Fruit fly (Drosophila melanogaster) whole organism, embryonic: ENCODE measurements around the gene UbcE2H.
A peak's percentile ranks its signal among the peaks of the same experiment; 100 is the strongest.

Experiments
- CG10431 ChIP-seq: fragments of 200-800 bp; sonication (Bioruptor generic); optimal IDR thresholded peaks from 3 replicates; lab custom pipeline; 2018; ENCODE audit warnings: missing biosample characterization, mild to moderate bottlenecking, missing genetic modification characterization
- CG14965 ChIP-seq: fragments of 200-800 bp; sonication (Bioruptor generic); optimal IDR thresholded peaks from 2 replicates; lab custom pipeline; 2016; ENCODE audit warnings: missing biosample characterization, missing genetic modification characterization, borderline replicate concordance
- CG1529 ChIP-seq: fragments of 200-800 bp; sonication (Bioruptor generic); optimal IDR thresholded peaks from 3 replicates; lab custom pipeline; 2018; ENCODE audit warnings: missing biosample characterization, missing genetic modification characterization
- CG1647 ChIP-seq: fragments of 200-800 bp; sonication (Bioruptor generic); optimal IDR thresholded peaks from 3 replicates; lab custom pipeline; 2016; ENCODE audit warnings: missing biosample characterization, missing genetic modification characterization
- CG17361 ChIP-seq: fragments of 200-800 bp; sonication (Bioruptor generic); IDR thresholded peaks from 3 replicates; pipeline ENCODE4 v1.3.6; 2022; ENCODE audit warnings: missing biosample characterization, missing genetic modification characterization
- CG17385 ChIP-seq: fragments of 200-800 bp; sonication (Bioruptor generic); optimal IDR thresholded peaks from 3 replicates; lab custom pipeline; 2018; ENCODE audit warnings: missing biosample characterization, mild to moderate bottlenecking, missing genetic modification characterization
- CG17568 ChIP-seq: fragments of 200-800 bp; sonication (Bioruptor generic); optimal IDR thresholded peaks from 2 replicates; lab custom pipeline; 2018; ENCODE audit warnings: missing biosample characterization, mild to moderate bottlenecking, missing genetic modification characterization, moderate library complexity
- CG18619 ChIP-seq: fragments of 200-800 bp; sonication (Bioruptor generic); optimal IDR thresholded peaks from 3 replicates; lab custom pipeline; 2017; ENCODE audit warnings: missing biosample characterization, mild to moderate bottlenecking, missing genetic modification characterization
- CG2199 ChIP-seq: fragments of 200-800 bp; sonication (Bioruptor generic); IDR thresholded peaks from 3 replicates; pipeline ENCODE4 v1.3.6; 2022; ENCODE audit warnings: missing biosample characterization, missing genetic modification characterization
- CG3065 ChIP-seq: fragments of 200-800 bp; sonication (Bioruptor generic); optimal IDR thresholded peaks from 2 replicates; lab custom pipeline; 2016; ENCODE audit warnings: missing biosample characterization, missing genetic modification characterization
- CG4707 ChIP-seq: fragments of 200-800 bp; sonication (Bioruptor generic); optimal IDR thresholded peaks from 2 replicates; lab custom pipeline; 2018; ENCODE audit warnings: missing biosample characterization, mild to moderate bottlenecking, missing genetic modification characterization, moderate library complexity
- CG5180 ChIP-seq: fragments of 200-800 bp; sonication (Bioruptor generic); optimal IDR thresholded peaks from 3 replicates; lab custom pipeline; 2017; ENCODE audit warnings: missing biosample characterization, missing genetic modification characterization, mild to moderate bottlenecking, moderate library complexity, missing genetic modification reagents
- CG5245 ChIP-seq: fragments of 200-800 bp; sonication (Bioruptor generic); optimal IDR thresholded peaks from 3 replicates; lab custom pipeline; 2016; ENCODE audit warnings: missing biosample characterization, missing genetic modification characterization
- CG7357 ChIP-seq: fragments of 200-800 bp; sonication (Bioruptor generic); IDR thresholded peaks from 3 replicates; pipeline ENCODE4 v1.3.6; 2022; ENCODE audit warnings: missing biosample characterization, missing genetic modification characterization
- CG7786 ChIP-seq: fragments of 200-800 bp; sonication (Bioruptor generic); optimal IDR thresholded peaks from 2 replicates; lab custom pipeline; 2016; ENCODE audit warnings: missing biosample characterization, missing genetic modification characterization
- CG8290 ChIP-seq, 3 experiments: fragments of 200-800 bp; sonication (Bioruptor generic); optimal IDR thresholded peaks; 2 replicates each; lab custom pipeline; 2016 to 2019; ENCODE audit warnings: missing biosample characterization in 3 of 3, missing genetic modification characterization in 3 of 3, mild to moderate bottlenecking in 2 of 3, moderate library complexity in 1 of 3
- CG9797 ChIP-seq: fragments of 200-800 bp; sonication (Bioruptor generic); optimal IDR thresholded peaks from 3 replicates; lab custom pipeline; 2018; ENCODE audit warnings: missing biosample characterization, mild to moderate bottlenecking, missing genetic modification characterization
- CG9876 ChIP-seq: fragments of 200-800 bp; sonication (Bioruptor generic); optimal IDR thresholded peaks from 2 replicates; lab custom pipeline; 2016; ENCODE audit warnings: missing biosample characterization, missing genetic modification characterization
- Dip2 ChIP-seq: fragments of 200-800 bp; sonication (Bioruptor generic); IDR thresholded peaks from 2 replicates; pipeline ENCODE4 v1.3.6; 2022; ENCODE audit warnings: missing biosample characterization, missing genetic modification characterization
- Eip74EF ChIP-seq, 2 experiments: fragments of 200-800 bp in 1 of 2; fragments of >200 bp in 1 of 2; sonication (Bioruptor generic) in 1 of 2; optimal IDR thresholded peaks; 2 replicates each; lab custom pipeline; 2017 to 2019; ENCODE audit warnings: missing biosample characterization in 2 of 2, missing genetic modification characterization in 2 of 2, mild to moderate bottlenecking in 1 of 2, moderate library complexity in 1 of 2
- Ets65A ChIP-seq: fragments of 200-800 bp; sonication (Bioruptor generic); peaks from one replicate; lab custom pipeline; 2016; ENCODE audit warnings: missing biosample characterization, missing genetic modification characterization
- Ets97D ChIP-seq: fragments of 200-800 bp; sonication (Bioruptor generic); optimal IDR thresholded peaks from 3 replicates; lab custom pipeline; 2016; ENCODE audit warnings: missing biosample characterization, missing genetic modification characterization
- Hr78 ChIP-seq, 2 experiments: fragments of 200-800 bp in 1 of 2; fragments of >200 bp in 1 of 2; sonication (Bioruptor generic) in 1 of 2; optimal IDR thresholded peaks; 2 replicates each; lab custom pipeline; 2017 to 2019; ENCODE audit warnings: missing biosample characterization in 2 of 2, missing genetic modification characterization in 2 of 2, mild to moderate bottlenecking in 1 of 2, moderate library complexity in 1 of 2
- Lim3 ChIP-seq: fragments of 200-800 bp; sonication (Bioruptor generic); IDR thresholded peaks from 2 replicates; pipeline ENCODE4 v1.3.6; 2022; ENCODE audit warnings: missing biosample characterization, missing genetic modification characterization
- Nf-YA ChIP-seq: fragments of 200-800 bp; sonication (Bioruptor generic); IDR thresholded peaks from 2 replicates; pipeline ENCODE4 v1.3.6; 2022; ENCODE audit warnings: missing biosample characterization, missing genetic modification characterization
- Oaz ChIP-seq: fragments of 200-800 bp; sonication (Bioruptor generic); IDR thresholded peaks from 2 replicates; pipeline ENCODE4 v1.3.6; 2022; ENCODE audit warnings: missing biosample characterization, missing genetic modification characterization
- Poxn ChIP-seq: fragments of 200-800 bp; sonication (Bioruptor generic); IDR thresholded peaks from 2 replicates; pipeline ENCODE4 v1.3.6; 2022; ENCODE audit warnings: missing biosample characterization, missing genetic modification characterization
- Scr ChIP-seq: fragments of 200-800 bp; sonication (Bioruptor generic); IDR thresholded peaks from 2 replicates; pipeline ENCODE4 v1.3.6; 2022; ENCODE audit warnings: missing biosample characterization, missing genetic modification characterization; ENCODE audit not compliant: partially characterized antibody
- Sin3A ChIP-seq: fragments of >200 bp; optimal IDR thresholded peaks from 2 replicates; lab custom pipeline; 2018
- Usf ChIP-seq: fragments of 200-800 bp; sonication (Bioruptor generic); optimal IDR thresholded peaks from 2 replicates; lab custom pipeline; 2017; ENCODE audit warnings: missing genotype, missing biosample characterization, missing genetic modification characterization
- cg ChIP-seq: fragments of 200-800 bp; sonication (Bioruptor generic); optimal IDR thresholded peaks from 3 replicates; lab custom pipeline; 2019; ENCODE audit warnings: missing biosample characterization, mild to moderate bottlenecking, missing genetic modification characterization, moderate library complexity
- chinmo ChIP-seq: fragments of 200-800 bp; sonication (Bioruptor generic); IDR thresholded peaks from 4 replicates; pipeline ENCODE4 v1.3.6; 2022; ENCODE audit warnings: missing biosample characterization, missing genetic modification characterization; ENCODE audit not compliant: partially characterized antibody
- crp ChIP-seq, 2 experiments: fragments of 200-800 bp; sonication (Bioruptor generic); optimal IDR thresholded peaks; 2 replicates in 1 of 2; 3 replicates in 1 of 2; lab custom pipeline; 2017; ENCODE audit warnings: missing biosample characterization in 2 of 2, missing genetic modification characterization in 2 of 2, mild to moderate bottlenecking in 1 of 2, moderate library complexity in 1 of 2
- dpn ChIP-seq, 2 experiments: fragments of 200-800 bp; sonication (Bioruptor generic); optimal IDR thresholded peaks; 3 replicates each; lab custom pipeline; 2016; ENCODE audit warnings: missing biosample characterization in 2 of 2, missing genetic modification characterization in 2 of 2
- grau ChIP-seq: fragments of 200-800 bp; optimal IDR thresholded peaks from 3 replicates; lab custom pipeline; 2019; ENCODE audit warnings: missing biosample characterization, mild to moderate bottlenecking, missing genetic modification characterization, moderate library complexity
- her ChIP-seq: fragments of 200-800 bp; sonication (Bioruptor generic); optimal IDR thresholded peaks from 2 replicates; lab custom pipeline; 2016; ENCODE audit warnings: missing biosample characterization, missing genetic modification characterization
- inv ChIP-seq: fragments of 200-800 bp; sonication (Bioruptor generic); IDR thresholded peaks from 2 replicates; pipeline ENCODE4 v1.3.6; 2022; ENCODE audit warnings: missing biosample characterization, missing genetic modification characterization; ENCODE audit not compliant: partially characterized antibody
- kah ChIP-seq: fragments of 200-800 bp; sonication (Bioruptor generic); optimal IDR thresholded peaks from 2 replicates; lab custom pipeline; 2018; ENCODE audit warnings: missing biosample characterization, mild to moderate bottlenecking, missing genetic modification characterization
- nerfin-2 ChIP-seq: fragments of 200-800 bp; sonication (Bioruptor generic); IDR thresholded peaks from 2 replicates; pipeline ENCODE4 v1.3.6; 2022; ENCODE audit warnings: missing biosample characterization, missing genetic modification characterization; ENCODE audit not compliant: partially characterized antibody
- pfk ChIP-seq: fragments of 200-800 bp; sonication (Bioruptor generic); optimal IDR thresholded peaks from 2 replicates; lab custom pipeline; 2018; ENCODE audit warnings: missing biosample characterization, mild to moderate bottlenecking, missing genetic modification characterization, moderate library complexity
- sens-2 ChIP-seq: fragments of 200-800 bp; sonication (Bioruptor generic); IDR thresholded peaks from 2 replicates; pipeline ENCODE4 v1.3.6; 2022; ENCODE audit warnings: missing biosample characterization, missing genetic modification characterization
- seq ChIP-seq: fragments of 200-800 bp; sonication (Bioruptor generic); IDR thresholded peaks from 2 replicates; pipeline ENCODE4 v1.3.6; 2022; ENCODE audit warnings: missing biosample characterization, missing genetic modification characterization
- slou ChIP-seq: fragments of 200-800 bp; sonication (Bioruptor generic); optimal IDR thresholded peaks from 3 replicates; lab custom pipeline; 2016; ENCODE audit warnings: missing biosample characterization, missing genetic modification characterization
- so ChIP-seq: fragments of 200-800 bp; sonication (Bioruptor generic); IDR thresholded peaks from 3 replicates; pipeline ENCODE4 v1.3.6; 2022; ENCODE audit warnings: missing biosample characterization, missing genetic modification characterization
- sqz ChIP-seq: fragments of 200-800 bp; sonication (Bioruptor generic); optimal IDR thresholded peaks from 3 replicates; lab custom pipeline; 2018; ENCODE audit warnings: missing biosample characterization, mild to moderate bottlenecking, missing genetic modification characterization
- tup ChIP-seq: fragments of 200-800 bp; sonication (Bioruptor generic); optimal IDR thresholded peaks from 2 replicates; lab custom pipeline; 2016; ENCODE audit warnings: missing biosample characterization, mild to moderate bottlenecking, missing genetic modification characterization, moderate library complexity
- tx ChIP-seq: fragments of 200-800 bp; sonication (Bioruptor generic); optimal IDR thresholded peaks from 2 replicates; lab custom pipeline; 2016; ENCODE audit warnings: missing biosample characterization, missing genetic modification characterization
- vfl ChIP-seq: fragments of 200-800 bp; sonication (Bioruptor generic); optimal IDR thresholded peaks from 2 replicates; lab custom pipeline; 2016; ENCODE audit warnings: missing biosample characterization, missing genetic modification characterization
- z ChIP-seq: fragments of 200-800 bp; sonication (Bioruptor generic); IDR thresholded peaks from 3 replicates; pipeline ENCODE4 v1.3.6; 2022; ENCODE audit warnings: missing biosample characterization, missing genetic modification characterization

The UbcE2H gene

dm6 chrX:8106281-8107050, 12.6 kb upstream of the UbcE2H start (continued):
- no peak for TF ChIP-seq her (GFP tag; lab: Kevin White, UChicago)
- TF ChIP-seq Nf-YA (GFP tag; lab: Robert Waterston, UW), result no peak
- no peak for TF ChIP-seq Ets65A (GFP tag; lab: Kevin White, UChicago)
- no peak for TF ChIP-seq Poxn (GFP tag; lab: Robert Waterston, UW)
- no peak for TF ChIP-seq CG3065 (GFP tag; lab: Kevin White, UChicago)
- TF ChIP-seq CG1529 (GFP tag; lab: Kevin White, UChicago), result no peak
- no peak for TF ChIP-seq so (GFP tag; lab: Robert Waterston, UW)
- no peak for TF ChIP-seq tup
- TF ChIP-seq CG17568 (GFP tag; lab: Kevin White, UChicago), result no peak
- TF ChIP-seq Usf (GFP tag; lab: Kevin White, UChicago), result no peak
- TF ChIP-seq inv (GFP tag; lab: Robert Waterston, UW), result no peak
- no peak for TF ChIP-seq CG5245 (GFP tag; lab: Kevin White, UChicago)
- no peak for TF ChIP-seq slou (GFP tag; lab: Kevin White, UChicago)
- TF ChIP-seq pfk (GFP tag; lab: Kevin White, UChicago), result no peak
- no peak for TF ChIP-seq tx (GFP tag; lab: Kevin White, UChicago)
- no peak for TF ChIP-seq seq (GFP tag; lab: Robert Waterston, UW)
- no peak for TF ChIP-seq CG17361
- TF ChIP-seq crp (GFP tag; optimal IDR thresholded peaks at IDR 0.05; lab: Kevin White, UChicago), result no peak
- no peak for TF ChIP-seq sens-2 (GFP tag; lab: Robert Waterston, UW)
- TF ChIP-seq CG18619 (GFP tag; lab: Kevin White, UChicago), result no peak
- peak; percentile 67 for TF ChIP-seq CG5180
- peak in 1 of 2 experiments; percentile 53 for TF ChIP-seq Hr78 (GFP tag; optimal IDR thresholded peaks at IDR 0.05; lab: Kevin White, UChicago)
- TF ChIP-seq Oaz (GFP tag; lab: Robert Waterston, UW), result no peak
- TF ChIP-seq CG17385, result no peak
- TF ChIP-seq nerfin-2 (GFP tag; lab: Robert Waterston, UW), result no peak
- TF ChIP-seq CG8290 (GFP tag; optimal IDR thresholded peaks at IDR 0.05; lab: Kevin White, UChicago), result no peak
- no peak for TF ChIP-seq CG8290 (tag; optimal IDR thresholded peaks at IDR 0.05; lab: Kevin White, UChicago)
- peak; percentile 4 for TF ChIP-seq CG10431 (GFP tag; lab: Kevin White, UChicago)
- no peak for TF ChIP-seq CG14965
- TF ChIP-seq CG9876 (GFP tag; lab: Kevin White, UChicago), result no peak
- no peak for TF ChIP-seq Lim3
- TF ChIP-seq chinmo (GFP tag; lab: Robert Waterston, UW), result 0 out of 4 replicates have a peak, but pooled peaks have one; percentile 14
- TF ChIP-seq sqz (GFP tag; lab: Kevin White, UChicago), result peak; percentile 53
- no peak for TF ChIP-seq CG7357 (GFP tag; lab: Robert Waterston, UW)
- TF ChIP-seq cg (GFP tag; lab: Kevin White, UChicago), result peak; percentile 35
- TF ChIP-seq CG9797 (GFP tag; lab: Kevin White, UChicago), result no peak
- TF ChIP-seq grau (tag; lab: Kevin White, UChicago), result no peak
- no peak for TF ChIP-seq vfl (GFP tag; lab: Kevin White, UChicago)
- TF ChIP-seq CG2199 (GFP tag; lab: Robert Waterston, UW), result no peak
- TF ChIP-seq CG7786 (GFP tag; lab: Kevin White, UChicago), result no peak
- TF ChIP-seq Sin3A, result no peak
- TF ChIP-seq Scr (GFP tag; lab: Robert Waterston, UW), result no peak
- no peak for TF ChIP-seq CG4707 (GFP tag; lab: Kevin White, UChicago)
- TF ChIP-seq z (GFP tag; lab: Robert Waterston, UW), result peak; percentile 80
- TF ChIP-seq Eip74EF (GFP tag; optimal IDR thresholded peaks at IDR 0.05; lab: Kevin White, UChicago), result no peak
- TF ChIP-seq Ets97D (GFP tag; lab: Kevin White, UChicago), result no peak
- no peak for TF ChIP-seq Dip2 (GFP tag; lab: Robert Waterston, UW)
- TF ChIP-seq dpn (GFP tag; optimal IDR thresholded peaks at IDR 0.05; lab: Kevin White, UChicago), result no peak
- peak; percentile 31 for TF ChIP-seq kah (GFP tag; lab: Kevin White, UChicago)
- TF ChIP-seq CG1647, result no peak
